Worm (Caenorhabditis elegans) whole organism, midembryonic: ENCODE results near the gene T09A5.14.

Experiments used
- cog-1 ChIP-seq: sonication (generic microtip); optimal IDR thresholded peaks from 2 replicates; lab custom pipeline; 2016; ENCODE audit warnings: missing genetic modification characterization, missing compliant biosample characterization
- tab-1 ChIP-seq: fragments of 200-800 bp; sonication (Bioruptor generic); IDR thresholded peaks from 2 replicates; pipeline ENCODE4 v1.3.6; 2022; ENCODE audit warnings: missing genetic modification characterization, missing compliant biosample characterization

DNA sequence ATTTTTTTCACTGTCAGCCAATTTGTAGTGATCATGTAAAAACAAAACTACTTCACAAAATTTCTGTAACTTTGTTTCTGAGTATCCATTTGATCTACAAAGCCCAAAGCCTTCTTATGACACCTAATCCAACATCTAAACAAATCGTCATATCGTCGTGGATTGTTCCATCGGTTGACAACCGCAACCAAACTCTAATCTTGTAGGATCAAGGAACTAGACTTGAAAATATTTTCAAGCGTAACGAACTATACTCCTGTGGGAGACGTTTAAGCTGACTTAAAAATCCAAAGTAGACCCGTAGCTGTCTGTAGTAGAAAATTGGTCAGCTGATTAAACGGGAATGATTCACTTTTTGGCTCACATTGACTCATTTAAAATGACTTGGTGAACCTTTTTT is 2.5 kb upstream of the T09A5.14 start:
- TF ChIP-seq cog-1 (tag; lab: Kevin White, UChicago) (no peak), tab-1 (GFP tag; lab: Robert Waterston, UW) (no peak)
